Worm (Caenorhabditis elegans) whole organism, late embryonic: Measurements from ENCODE around the gene srh-268.

Source experiments
- C38D4.7 ChIP-seq: fragments of 200-800 bp; sonication (Bioruptor generic); optimal IDR thresholded peaks from 2 replicates; lab custom pipeline; 2018; ENCODE audit warnings: mild to moderate bottlenecking, missing genetic modification characterization, moderate library complexity, missing compliant biosample characterization
- K02D7.2 ChIP-seq: sonication (generic microtip); optimal IDR thresholded peaks from 2 replicates; lab custom pipeline; 2017; ENCODE audit warnings: mild to moderate bottlenecking, missing genetic modification characterization, missing compliant biosample characterization
- T23F11.4 ChIP-seq: fragments of 200-800 bp; sonication (Bioruptor generic); optimal IDR thresholded peaks from 2 replicates; lab custom pipeline; 2018; ENCODE audit warnings: mild to moderate bottlenecking, missing genetic modification characterization, missing compliant biosample characterization
- ahr-1 ChIP-seq: sonication (generic microtip); optimal IDR thresholded peaks from 2 replicates; lab custom pipeline; 2016; ENCODE audit warnings: missing genetic modification characterization, missing compliant biosample characterization
- ceh-18 ChIP-seq: sonication (generic microtip); optimal IDR thresholded peaks from 2 replicates; lab custom pipeline; 2016; ENCODE audit warnings: missing genetic modification characterization, missing compliant biosample characterization
- ceh-22 ChIP-seq: sonication (generic microtip); optimal IDR thresholded peaks from 2 replicates; lab custom pipeline; 2017; ENCODE audit warnings: missing biosample characterization, missing genetic modification characterization
- ceh-24 ChIP-seq: sonication (generic microtip); optimal IDR thresholded peaks from 2 replicates; lab custom pipeline; 2016; ENCODE audit warnings: mild to moderate bottlenecking, missing genetic modification characterization, missing compliant biosample characterization
- ceh-30 ChIP-seq: fragments of 150-350 bp; optimal IDR thresholded peaks from 2 replicates; lab custom pipeline; 2014; ENCODE audit warnings: missing biosample characterization, missing genetic modification characterization
- ceh-45 ChIP-seq: fragments of 200-800 bp; sonication (Bioruptor generic); IDR thresholded peaks from 2 replicates; pipeline ENCODE4 v1.3.6; 2022; ENCODE audit warnings: missing genetic modification reagents, missing genetic modification characterization, missing compliant biosample characterization
- ceh-9 ChIP-seq: sonication (generic microtip); optimal IDR thresholded peaks from 2 replicates; lab custom pipeline; 2016; ENCODE audit warnings: mild to moderate bottlenecking, missing genetic modification characterization, inconsistent platforms, missing compliant biosample characterization
- che-1 ChIP-seq: sonication (generic microtip); optimal IDR thresholded peaks from 2 replicates; lab custom pipeline; 2016; ENCODE audit warnings: mild to moderate bottlenecking, missing genetic modification characterization, missing compliant biosample characterization
- ets-4 ChIP-seq: sonication (generic microtip); optimal IDR thresholded peaks from 2 replicates; lab custom pipeline; 2016; ENCODE audit warnings: missing genetic modification characterization, missing compliant biosample characterization
- eyg-1 ChIP-seq: sonication (generic microtip); optimal IDR thresholded peaks from 2 replicates; lab custom pipeline; 2016; ENCODE audit warnings: missing genotype, missing genetic modification characterization, missing compliant biosample characterization
- fax-1 ChIP-seq: sonication (generic microtip); optimal IDR thresholded peaks from 2 replicates; lab custom pipeline; 2016; ENCODE audit warnings: missing genotype, missing genetic modification characterization, missing compliant biosample characterization
- fkh-6 ChIP-seq: sonication (generic microtip); optimal IDR thresholded peaks from 2 replicates; lab custom pipeline; 2016; ENCODE audit warnings: missing genetic modification characterization, missing compliant biosample characterization
- gmeb-2 ChIP-seq: sonication (generic microtip); optimal IDR thresholded peaks from 2 replicates; lab custom pipeline; 2016; ENCODE audit warnings: missing genetic modification characterization, inconsistent platforms, missing compliant biosample characterization
- hlh-30 ChIP-seq: sonication (generic microtip); optimal IDR thresholded peaks from 2 replicates; lab custom pipeline; 2017; ENCODE audit warnings: antibody characterized with exemption, missing genetic modification characterization, missing compliant biosample characterization; ENCODE audit not compliant: insufficient read depth
- hlh-6 ChIP-seq: sonication (generic microtip); optimal IDR thresholded peaks from 2 replicates; lab custom pipeline; 2016; ENCODE audit warnings: missing genotype, missing genetic modification characterization, missing compliant biosample characterization
- hlh-8 ChIP-seq: sonication (generic microtip); optimal IDR thresholded peaks from 2 replicates; lab custom pipeline; 2016; ENCODE audit warnings: missing genotype, missing genetic modification characterization, missing compliant biosample characterization
- madf-2 ChIP-seq: sonication (generic microtip); optimal IDR thresholded peaks from 2 replicates; lab custom pipeline; 2017; ENCODE audit warnings: missing genetic modification characterization, missing compliant biosample characterization
- mec-3 ChIP-seq: sonication (generic microtip); optimal IDR thresholded peaks from 2 replicates; lab custom pipeline; 2016; ENCODE audit warnings: borderline replicate concordance, missing genetic modification characterization, missing compliant biosample characterization
- nfya-1 ChIP-seq: sonication (generic microtip); optimal IDR thresholded peaks from 2 replicates; lab custom pipeline; 2017; ENCODE audit warnings: missing genetic modification characterization, mild to moderate bottlenecking, missing compliant biosample characterization, antibody characterized with exemption, moderate library complexity
- nhr-11 ChIP-seq: fragments of 150-350 bp; optimal IDR thresholded peaks from 2 replicates; lab custom pipeline; 2014; ENCODE audit warnings: missing biosample characterization, missing genetic modification characterization
- nhr-232 ChIP-seq: sonication (generic microtip); optimal IDR thresholded peaks from 2 replicates; lab custom pipeline; 2016; ENCODE audit warnings: missing genetic modification characterization, missing compliant biosample characterization
- npax-4 ChIP-seq: sonication (generic microtip); optimal IDR thresholded peaks from 2 replicates; lab custom pipeline; 2016; ENCODE audit warnings: missing genetic modification characterization, missing compliant biosample characterization
- odd-2 ChIP-seq: sonication (generic microtip); optimal IDR thresholded peaks from 2 replicates; lab custom pipeline; 2017; ENCODE audit warnings: antibody characterized with exemption, mild to moderate bottlenecking, missing genetic modification characterization, missing compliant biosample characterization
- pag-3 ChIP-seq: sonication (generic microtip); optimal IDR thresholded peaks from 2 replicates; lab custom pipeline; 2016; ENCODE audit warnings: missing compliant biosample characterization, missing genetic modification characterization, borderline replicate concordance
- pha-2 ChIP-seq: sonication (generic microtip); optimal IDR thresholded peaks from 2 replicates; lab custom pipeline; 2017; ENCODE audit warnings: mild to moderate bottlenecking, missing genetic modification characterization, missing compliant biosample characterization
- pha-4 ChIP-seq: fragments of 150-350 bp; optimal IDR thresholded peaks from 2 replicates; lab custom pipeline; 2018; ENCODE audit warnings: missing biosample characterization, missing genetic modification reagents, missing genetic modification characterization
- pros-1 ChIP-seq: fragments of 150-350 bp; optimal IDR thresholded peaks from 2 replicates; lab custom pipeline; 2014; ENCODE audit warnings: missing biosample characterization, missing genetic modification reagents, missing genetic modification characterization
- ref-2 ChIP-seq: sonication (generic microtip); optimal IDR thresholded peaks from 2 replicates; lab custom pipeline; 2016; ENCODE audit warnings: missing genetic modification characterization, missing compliant biosample characterization
- rnt-1 ChIP-seq: sonication (generic microtip); optimal IDR thresholded peaks from 2 replicates; lab custom pipeline; 2016; ENCODE audit warnings: missing genetic modification characterization, missing compliant biosample characterization
- sox-4 ChIP-seq: sonication (generic microtip); optimal IDR thresholded peaks from 2 replicates; lab custom pipeline; 2017; ENCODE audit warnings: mild to moderate bottlenecking, missing genetic modification characterization, inconsistent platforms, missing compliant biosample characterization
- tbx-2 ChIP-seq: sonication (generic microtip); optimal IDR thresholded peaks from 2 replicates; lab custom pipeline; 2016; ENCODE audit warnings: missing genetic modification characterization, missing compliant biosample characterization
- tbx-7 ChIP-seq: sonication (generic microtip); optimal IDR thresholded peaks from 2 replicates; lab custom pipeline; 2016; ENCODE audit warnings: missing genotype, missing genetic modification characterization, missing compliant biosample characterization
- ttx-3 ChIP-seq: sonication (generic microtip); optimal IDR thresholded peaks from 2 replicates; lab custom pipeline; 2016; ENCODE audit warnings: missing genetic modification reagents, missing genetic modification characterization, missing compliant biosample characterization
- unc-3 ChIP-seq, 2 experiments: fragments of 200-800 bp in 1 of 2; sonication (Bioruptor generic) in 1 of 2; sonication (generic microtip) in 1 of 2; conservative IDR thresholded peaks in 1 of 2; optimal IDR thresholded peaks in 1 of 2; 2 replicates each; pipeline versions ENCODE4 v1.3.6 to Lab custom; 2016 to 2022; ENCODE audit warnings: missing compliant biosample characterization in 2 of 2, missing genetic modification characterization in 2 of 2, missing genetic modification reagents in 1 of 2
- unc-42 ChIP-seq: sonication (generic microtip); optimal IDR thresholded peaks from 2 replicates; lab custom pipeline; 2016; ENCODE audit warnings: missing genotype, missing genetic modification characterization, missing compliant biosample characterization
- unc-55 ChIP-seq: sonication (generic microtip); optimal IDR thresholded peaks from 2 replicates; lab custom pipeline; 2017; ENCODE audit warnings: missing biosample characterization, missing genetic modification reagents, missing genetic modification characterization

The srh-268 gene

DNA sequence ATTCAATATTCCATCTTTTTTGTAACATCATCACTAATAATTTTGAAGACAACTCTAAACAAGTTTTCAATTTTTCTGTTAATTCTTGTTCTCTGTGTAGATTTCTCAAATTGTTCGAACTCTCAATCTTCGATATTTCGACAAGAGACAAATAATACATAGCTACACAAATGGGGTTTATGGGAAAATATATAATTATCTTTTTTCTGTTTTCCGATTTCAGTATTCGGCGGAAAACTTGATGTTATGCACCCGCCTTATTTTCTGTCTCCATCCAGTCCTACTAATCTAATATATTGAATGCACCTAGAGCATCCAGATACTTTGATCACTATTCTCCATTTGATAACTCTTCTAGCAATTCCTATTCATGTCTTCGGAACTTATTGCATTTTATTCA lies at the start of gene srh-268:
Gene srh-268 (plus strand): TSS at position 301 of the 400 bp plus-strand sequence.
- TF ChIP-seq ceh-45 (GFP tag; lab: Robert Waterston, UW) (no peak), tbx-7 (no peak), tbx-2 (tag; lab: Kevin White, UChicago) (no peak), T23F11.4 (no peak), hlh-6 (tag; lab: Kevin White, UChicago) (no peak), odd-2 (tag; lab: Kevin White, UChicago) (no peak), ceh-24 (tag; lab: Kevin White, UChicago) (no peak), pha-4 (tag; lab: Kevin White, UChicago) (no peak), ttx-3 (no peak), fax-1 (tag; lab: Kevin White, UChicago) (no peak), ahr-1 (tag; lab: Kevin White, UChicago) (no peak), nfya-1 (tag; lab: Kevin White, UChicago) (no peak), K02D7.2 (tag; lab: Kevin White, UChicago) (no peak), unc-42 (tag; lab: Kevin White, UChicago) (no peak), nhr-11 (tag; lab: Kevin White, UChicago) (no peak), pha-2 (no peak), mec-3 (no peak), ceh-30 (no peak), fkh-6 (tag; lab: Kevin White, UChicago) (no peak)

DNA sequence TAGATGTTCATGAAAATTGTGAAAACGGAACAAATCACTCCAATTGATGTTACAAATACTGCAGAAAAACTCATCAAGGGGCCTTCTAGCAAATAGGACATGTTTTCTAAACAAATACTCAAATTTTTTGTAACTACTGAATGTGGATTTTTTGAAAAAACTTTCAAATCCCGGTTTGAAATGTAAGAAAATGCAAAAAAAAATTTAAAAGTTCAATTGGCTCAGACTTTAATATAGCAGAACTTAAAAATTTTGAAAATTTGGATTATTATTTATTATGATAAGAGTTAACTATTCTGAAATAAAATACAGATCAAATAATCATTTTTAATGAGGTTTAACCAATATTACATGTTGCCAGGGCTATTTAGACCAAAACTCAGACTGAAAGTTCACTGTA lies 48.8 kb upstream of the srh-268 start, which contains the start of gene srbc-9:
Gene srbc-9 (minus strand): TSS at position 101 of the 400 bp plus-strand sequence.
- TF ChIP-seq madf-2 (tag; lab: Kevin White, UChicago) (no peak), unc-3 (GFP tag; conservative IDR thresholded peaks at IDR 0.05; lab: Robert Waterston, UW) (no peak), unc-3 (tag; optimal IDR thresholded peaks at IDR 0.05; lab: Kevin White, UChicago) (no peak), pag-3 (tag; lab: Kevin White, UChicago) (no peak)
- TF ChIP-seq, all 69 proteins: peak for 0

DNA sequence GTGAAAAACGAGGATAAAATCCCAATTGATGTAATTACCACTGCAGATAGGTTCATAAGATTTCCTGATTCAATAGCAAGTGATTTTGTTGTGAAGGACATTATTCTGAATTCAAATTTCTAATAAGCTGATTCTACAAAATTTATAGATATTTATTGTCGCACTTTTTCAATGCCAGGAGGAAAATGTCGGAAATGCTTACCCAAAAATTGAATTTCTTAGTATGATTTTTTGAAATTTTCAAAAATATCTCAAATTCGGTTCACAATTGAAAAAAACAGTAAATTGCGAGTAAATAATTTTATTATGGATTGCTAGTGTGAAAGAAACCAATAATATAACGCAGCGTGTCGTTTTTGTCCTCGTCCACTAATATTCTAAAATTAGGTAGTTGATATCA lies 46.2 kb upstream of the srh-268 start, which contains the start of gene srbc-10:
Gene srbc-10 (minus strand): TSS at position 101 of the 400 bp plus-strand sequence.
- TF ChIP-seq hlh-6 (tag; lab: Kevin White, UChicago) (no peak), pros-1 (no peak), rnt-1 (tag; lab: Kevin White, UChicago) (no peak), npax-4 (tag; lab: Kevin White, UChicago) (no peak), C38D4.7 (GFP tag; lab: Kevin White, UChicago) (no peak), ceh-22 (tag; lab: Kevin White, UChicago) (no peak), pha-2 (no peak), hlh-30 (no peak), eyg-1 (tag; lab: Kevin White, UChicago) (no peak), ahr-1 (tag; lab: Kevin White, UChicago) (no peak), hlh-8 (tag; lab: Kevin White, UChicago) (no peak), sox-4 (tag; lab: Kevin White, UChicago) (no peak), ets-4 (no peak), che-1 (no peak)

DNA sequence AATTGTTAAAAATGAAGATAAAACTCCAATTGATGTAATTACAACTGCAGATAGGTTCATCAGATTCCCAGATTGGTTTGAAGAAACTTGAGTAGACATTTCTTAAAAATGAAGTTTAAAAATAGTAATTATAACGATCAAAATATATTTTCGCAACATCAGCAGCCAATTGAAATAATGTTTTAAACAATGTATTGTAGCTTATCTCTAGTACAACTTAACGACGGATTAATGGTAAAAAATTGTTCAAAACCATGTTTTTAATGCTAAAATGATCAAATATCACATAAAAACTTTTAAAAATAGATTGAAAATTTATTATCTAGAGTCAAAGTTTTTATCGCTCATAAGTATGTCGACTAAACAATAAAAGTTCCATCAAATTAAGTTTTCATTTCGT lies 43.9 kb upstream of the srh-268 start, which contains the start of gene srbc-11:
Gene srbc-11 (minus strand): TSS at position 101 of the 400 bp plus-strand sequence.
- TF ChIP-seq ceh-18 = no peak
- TF ChIP-seq odd-2 (tag; lab: Kevin White, UChicago) = no peak
- no peak for TF ChIP-seq pha-2
- no peak for TF ChIP-seq nhr-232 (tag; lab: Kevin White, UChicago)
- no peak for TF ChIP-seq ref-2 (tag; lab: Kevin White, UChicago)
- TF ChIP-seq ceh-9 (tag; lab: Kevin White, UChicago) = no peak
- TF ChIP-seq nhr-11 (tag; lab: Kevin White, UChicago) = no peak
- no peak for TF ChIP-seq ceh-22 (tag; lab: Kevin White, UChicago)
- TF ChIP-seq unc-55 (GFP tag; lab: Kevin White, UChicago) = no peak
- no peak for TF ChIP-seq gmeb-2 (tag; lab: Kevin White, UChicago)
